Worm (Caenorhabditis elegans): ENCODE data around the gene unc-82.
"Not testable (repeated sequence)": the region's sequence is repeated elsewhere in the genome, so short reads cannot be mapped to it uniquely, and the experiment has no call there.

- TF ChIP-seq ceh-100 (GFP tag; IDR thresholded peaks at IDR 0.05); ets-4 (GFP tag; optimal IDR thresholded peaks at IDR 0.05): not testable (repeated sequence)
These were observed 49.5 kb upstream of the unc-82 start, which contains the start of gene T12B3.3 for ce11 chrIV:7374847-7375246.

Data from whole organism, young adult.